Worm (Caenorhabditis elegans): ENCODE data around the gene tsp-18.

The tsp-18 gene

DNA sequence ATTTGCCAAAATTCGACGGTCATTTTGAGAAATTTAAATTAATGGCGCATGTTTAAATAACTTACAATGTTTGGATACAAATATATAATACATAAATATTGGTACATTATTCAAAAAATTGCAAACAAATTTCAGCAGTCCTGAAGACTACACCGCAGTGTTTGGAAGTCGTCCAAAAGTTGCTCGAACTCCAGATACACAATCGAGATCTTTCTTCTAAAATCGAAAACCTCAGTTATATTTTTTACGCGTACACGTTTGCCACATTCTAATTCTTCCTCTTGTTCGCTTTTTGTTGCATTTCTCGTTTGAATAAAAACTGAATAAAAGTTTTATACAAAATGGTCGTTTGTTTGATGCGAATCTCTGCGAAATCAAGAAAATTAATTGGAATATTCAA, at the start of gene tsp-18:
tsp-18 (plus strand) TSS at position 301 of the 400 bp plus-strand sequence.
- no peak for TF ChIP-seq rcor-1 (GFP tag; IDR thresholded peaks at IDR 0.05)
- no peak for TF ChIP-seq lsl-1 (GFP tag; optimal IDR thresholded peaks at IDR 0.05)
- TF ChIP-seq hmg-1.2 (GFP tag; IDR thresholded peaks at IDR 0.05) = no peak
- no peak for TF ChIP-seq cebp-1 (GFP tag; IDR thresholded peaks at IDR 0.05)
- no peak for TF ChIP-seq cebp-1 (tag; optimal IDR thresholded peaks at IDR 0.05)
- TF ChIP-seq let-607 (tag; optimal IDR thresholded peaks at IDR 0.05) = no peak
- TF ChIP-seq madf-10 (tag; optimal IDR thresholded peaks at IDR 0.05) = no peak

- TF ChIP-seq aptf-3 (GFP tag; IDR thresholded peaks at IDR 0.05) (no peak), die-1 (tag; optimal IDR thresholded peaks at IDR 0.05) (no peak), ccch-3 (GFP tag; optimal IDR thresholded peaks at IDR 0.05) (no peak), Y67H2A.10 (GFP tag; conservative IDR thresholded peaks at IDR 0.05) (no peak), ekl-4 (GFP tag; IDR thresholded peaks at IDR 0.05) (no peak), athp-1 (tag; optimal IDR thresholded peaks at IDR 0.05) (no peak)
Measured at ce11 chrII:5858322-5858721, 46.0 kb upstream of the tsp-18 start, which contains the start of gene F55C12.4. F55C12.4 (minus strand) TSS chrII:5858422.

- TF ChIP-seq nfya-2 (GFP tag; IDR thresholded peaks at IDR 0.05) = no peak
- no peak for TF ChIP-seq mxl-1 (tag; optimal IDR thresholded peaks at IDR 0.05)
- no peak for TF ChIP-seq hmg-1.2 (GFP tag; IDR thresholded peaks at IDR 0.05)
- TF ChIP-seq F57A8.1 (GFP tag; optimal IDR thresholded peaks at IDR 0.05) = no peak
- TF ChIP-seq ceh-91 (GFP tag; IDR thresholded peaks at IDR 0.05) = no peak
- no peak for TF ChIP-seq rpc-1 (optimal IDR thresholded peaks at IDR 0.05)
- TF ChIP-seq rpc-1 (tag; optimal IDR thresholded peaks at IDR 0.05) = no peak
- TF ChIP-seq ccch-3 (GFP tag; optimal IDR thresholded peaks at IDR 0.05) = no peak
- no peak for TF ChIP-seq lir-1 (GFP tag; conservative IDR thresholded peaks at IDR 0.05)
Measured at ce11 chrII:5860621-5861020, 43.7 kb upstream of the tsp-18 start.

DNA sequence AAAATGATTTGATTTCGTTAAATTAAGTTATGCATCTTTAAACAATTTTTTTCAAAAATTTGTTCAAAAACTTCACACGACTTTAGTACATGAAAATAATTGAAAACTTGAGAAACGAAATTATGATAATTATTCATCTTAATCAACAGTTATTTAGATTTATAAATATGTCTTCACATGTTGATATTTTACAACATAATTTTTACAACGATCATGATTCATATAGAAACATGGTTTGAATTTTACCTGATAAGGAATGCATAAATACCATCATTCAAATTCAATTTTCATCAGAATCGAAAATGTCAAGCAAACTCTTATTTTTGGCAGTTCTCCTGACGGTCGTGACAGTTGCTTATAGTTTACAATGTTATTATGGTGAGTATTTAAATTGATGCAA, 40.5 kb upstream of the tsp-18 start, which contains the start of gene tag-234:
tag-234 (plus strand) TSS at position 301 of the 400 bp plus-strand sequence.
- TF ChIP-seq C06A6.2 (GFP tag; conservative IDR thresholded peaks at IDR 0.05) (no peak), ceh-40 (GFP tag; IDR thresholded peaks at IDR 0.05) (no peak), F10E7.11 (tag; optimal IDR thresholded peaks at IDR 0.05) (no peak), nhr-80 (tag; optimal IDR thresholded peaks at IDR 0.05) (peak; percentile 38)

DNA sequence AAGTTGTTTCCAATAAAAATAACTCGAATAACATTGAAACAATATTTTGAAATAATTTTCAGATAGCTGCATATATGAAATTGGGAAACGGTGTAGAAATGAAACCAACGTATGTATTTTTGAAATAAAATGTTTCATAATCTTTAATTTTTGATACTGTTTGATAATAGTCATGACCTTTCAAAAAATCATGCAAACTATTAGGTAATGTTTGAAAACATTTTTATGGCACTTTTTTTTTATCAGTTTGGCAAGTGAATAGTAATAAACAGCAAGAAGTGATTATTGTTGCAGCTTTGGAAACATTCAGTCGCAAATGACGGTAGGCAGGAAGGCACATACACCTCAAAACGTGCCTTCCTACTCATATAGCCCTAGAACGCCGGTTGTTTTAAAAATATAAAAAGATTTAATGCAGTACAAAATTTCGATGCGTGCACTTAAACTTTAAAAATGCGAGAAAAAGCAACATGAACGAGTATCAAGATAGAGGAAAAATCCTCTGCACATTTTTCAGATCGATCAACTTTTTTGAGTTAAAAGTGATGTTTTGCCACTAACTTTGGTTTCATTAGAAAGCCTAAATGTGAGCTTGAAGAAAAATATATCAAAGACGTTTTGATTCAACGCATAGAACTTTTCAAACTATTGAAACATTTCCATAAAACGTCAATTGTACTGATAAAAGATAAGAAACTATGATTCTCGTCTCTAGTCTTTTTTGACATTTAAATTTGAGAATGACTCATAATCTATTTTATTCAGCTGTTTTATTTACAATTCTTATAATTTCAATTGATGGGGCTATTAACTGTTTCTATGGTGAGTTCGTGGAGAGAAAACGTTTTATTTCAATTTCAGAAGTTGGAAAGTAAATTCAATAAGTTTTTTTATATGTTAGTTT, 38.7 kb upstream of the tsp-18 start, which contains the start of gene F55C12.19:
F55C12.19 (plus strand) TSS at position 735 of the 904 bp plus-strand sequence.
- TF ChIP-seq nhr-80 (tag; optimal IDR thresholded peaks at IDR 0.05) (peak; percentile 19), egrh-3 (GFP tag; IDR thresholded peaks at IDR 0.05) (no peak), egl-44 (GFP tag; IDR thresholded peaks at IDR 0.05) (no peak), die-1 (tag; optimal IDR thresholded peaks at IDR 0.05) (no peak), rec-8 (tag; optimal IDR thresholded peaks at IDR 0.05) (no peak), ama-1 (optimal IDR thresholded peaks at IDR 0.05) (no peak), ama-1 (GFP tag; optimal IDR thresholded peaks at IDR 0.05) (no peak), rcor-1 (GFP tag; IDR thresholded peaks at IDR 0.05) (no peak), fkh-3 (tag; optimal IDR thresholded peaks at IDR 0.05) (no peak), sea-2 (GFP tag; IDR thresholded peaks at IDR 0.05) (no peak), bed-1 (GFP tag; IDR thresholded peaks at IDR 0.05) (no peak), ceh-58 (GFP tag; IDR thresholded peaks at IDR 0.05) (no peak), C17E4.6 (GFP tag; IDR thresholded peaks at IDR 0.05) (no peak), unc-62 (GFP tag; optimal IDR thresholded peaks at IDR 0.05) (peak; percentile 36), ceh-79 (tag; optimal IDR thresholded peaks at IDR 0.05) (no peak)

Measured in whole organism, young adult.